Worm (Caenorhabditis elegans): ENCODE data around the gene Y40B10A.11.

DNA sequence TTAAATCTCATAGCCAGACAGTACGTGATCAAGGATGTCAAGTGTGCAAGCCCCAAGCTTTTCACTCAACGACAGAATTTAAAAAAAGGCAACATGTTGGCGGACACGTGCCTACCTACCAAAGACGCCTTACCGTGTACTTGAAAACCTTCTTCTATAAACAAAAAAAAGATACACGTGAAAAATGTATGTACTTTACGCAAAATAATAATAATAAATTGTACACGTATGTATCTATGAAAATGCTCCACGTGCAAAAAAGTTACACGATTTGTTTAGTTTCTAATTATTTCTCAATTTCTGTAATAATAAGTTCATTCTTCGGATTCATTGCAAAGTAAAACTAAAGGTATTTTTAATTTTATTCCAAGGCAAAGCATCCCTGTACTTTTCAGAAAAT is 46.7 kb downstream of the Y40B10A.11 start, which contains the start of gene cysl-4:
- TF ChIP-seq dpl-1 (GFP tag; optimal IDR thresholded peaks at IDR 0.05), result no peak
- TF ChIP-seq madf-3 (GFP tag; IDR thresholded peaks at IDR 0.05), result no peak
- no peak for TF ChIP-seq snpc-4 (GFP tag; optimal IDR thresholded peaks at IDR 0.05)
- TF ChIP-seq snpc-4 (tag; optimal IDR thresholded peaks at IDR 0.05), result no peak
- no peak for TF ChIP-seq ZK185.1 (tag; optimal IDR thresholded peaks at IDR 0.05; ENCODE audit: poor library complexity, severe bottlenecking)
- TF ChIP-seq nfyb-1 (GFP tag; IDR thresholded peaks at IDR 0.05), result no peak
- TF ChIP-seq F57A8.1 (GFP tag; optimal IDR thresholded peaks at IDR 0.05), result no peak
- TF ChIP-seq F49E8.2 (tag; optimal IDR thresholded peaks at IDR 0.05; ENCODE audit: insufficient read depth), result no peak
- no peak for TF ChIP-seq madf-10 (tag; optimal IDR thresholded peaks at IDR 0.05)
- no peak for TF ChIP-seq atf-7 (tag; optimal IDR thresholded peaks at IDR 0.05)
- TF ChIP-seq ztf-25 (GFP tag; IDR thresholded peaks at IDR 0.05), result no peak
- TF ChIP-seq die-1 (tag; optimal IDR thresholded peaks at IDR 0.05), result no peak
- no peak for TF ChIP-seq hlh-26 (GFP tag; conservative IDR thresholded peaks at IDR 0.05)

Data from whole organism, young adult.